Worm (Caenorhabditis elegans) whole organism, L2 larva: Measurements from ENCODE around the gene str-178.

ENCODE experiments used
- lin-11 ChIP-seq: fragments of 150-350 bp; sonication (generic microtip); optimal IDR thresholded peaks from 2 replicates; lab custom pipeline; 2014; ENCODE audit warnings: missing biosample characterization, missing genetic modification characterization, inconsistent platforms, mixed read lengths
- mdl-1 ChIP-seq, 2 experiments: fragments of 150-350 bp in 1 of 2; sonication (generic microtip) in 1 of 2; optimal IDR thresholded peaks; 2 replicates each; lab custom pipeline; 2017; ENCODE audit warnings: missing biosample characterization in 2 of 2, missing genetic modification characterization in 2 of 2
- nhr-77 ChIP-seq: fragments of 150-350 bp; optimal IDR thresholded peaks from 2 replicates; lab custom pipeline; 2014; ENCODE audit warnings: missing biosample characterization, missing genetic modification characterization
- snpc-4 ChIP-seq: fragments of 150-350 bp; optimal IDR thresholded peaks from 2 replicates; lab custom pipeline; 2014; ENCODE audit warnings: missing biosample characterization, missing genetic modification characterization
- unc-62 ChIP-seq: fragments of 150-350 bp; optimal IDR thresholded peaks from 2 replicates; lab custom pipeline; 2014; ENCODE audit warnings: missing biosample characterization, missing genetic modification reagents, missing genetic modification characterization

DNA sequence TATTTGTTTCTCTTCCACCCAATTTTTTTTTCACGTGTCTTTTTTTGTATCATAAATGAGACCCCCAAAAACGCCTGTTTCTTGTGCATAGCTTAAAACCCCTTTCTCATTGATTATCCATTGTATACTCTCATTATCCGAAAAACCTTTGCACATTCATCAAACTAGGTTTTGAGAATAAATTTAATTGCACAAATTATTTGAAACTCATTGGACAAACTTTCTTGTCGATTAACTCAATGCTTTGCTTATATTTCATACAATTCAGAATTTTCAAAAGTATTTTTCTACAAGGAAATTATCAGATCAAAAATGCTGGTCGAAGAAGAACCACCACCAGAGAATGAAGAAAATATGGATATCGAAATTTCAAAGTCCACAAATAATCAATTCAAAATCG, 12.3 kb downstream of the str-178 start, which contains the start of gene R11D1.1:
- TF ChIP-seq nhr-77 (tag; lab: Kevin White, UChicago) (no peak), snpc-4 (tag; lab: Kevin White, UChicago) (no peak), unc-62 (no peak), mdl-1 (tag; optimal IDR thresholded peaks at IDR 0.05; lab: Kevin White, UChicago) (no peak), lin-11 (tag; lab: Kevin White, UChicago) (no peak)
